Worm (Caenorhabditis elegans) whole organism, young adult: ENCODE results near the gene K07C11.8.

ENCODE experiments used
- F39B2.1 ChIP-seq: fragments of 200-800 bp; sonication (Bioruptor generic); IDR thresholded peaks from 2 replicates; pipeline ENCODE4 v1.3.6; 2022; ENCODE audit warnings: missing genetic modification reagents, missing genetic modification characterization, missing compliant biosample characterization
- F52B5.7 ChIP-seq: sonication (generic microtip); optimal IDR thresholded peaks from 2 replicates; lab custom pipeline; 2016; ENCODE audit warnings: mild to moderate bottlenecking, missing genetic modification characterization, missing compliant biosample characterization
- Y79H2A.3 ChIP-seq: fragments of 200-800 bp; sonication (Bioruptor generic); conservative IDR thresholded peaks from 2 replicates; pipeline ENCODE4 v1.3.6; 2022; ENCODE audit warnings: missing genetic modification reagents, missing genetic modification characterization, missing compliant biosample characterization
- akir-1 ChIP-seq: fragments of 200-800 bp; sonication (Bioruptor generic); optimal IDR thresholded peaks from 2 replicates; lab custom pipeline; 2018; ENCODE audit warnings: mild to moderate bottlenecking, missing genetic modification characterization, moderate library complexity, missing compliant biosample characterization
- dpl-1 ChIP-seq: fragments of 150-350 bp; optimal IDR thresholded peaks from 2 replicates; lab custom pipeline; 2014; ENCODE audit warnings: missing biosample characterization, missing genetic modification reagents, missing genetic modification characterization
- madf-8 ChIP-seq: fragments of 200-800 bp; sonication (Bioruptor generic); conservative IDR thresholded peaks from 2 replicates; pipeline ENCODE4 v1.3.6; 2022; ENCODE audit warnings: missing genetic modification reagents, missing genetic modification characterization, missing compliant biosample characterization
- nfya-1 ChIP-seq: sonication (generic microtip); optimal IDR thresholded peaks from 2 replicates; lab custom pipeline; 2017; ENCODE audit warnings: antibody characterized with exemption, missing compliant biosample characterization, missing genetic modification characterization, borderline replicate concordance; ENCODE audit not compliant: insufficient read depth
- nhr-179 ChIP-seq: sonication (generic microtip); optimal IDR thresholded peaks from 2 replicates; lab custom pipeline; 2016; ENCODE audit warnings: mild to moderate bottlenecking, missing genetic modification characterization, missing compliant biosample characterization
- pha-4 ChIP-seq: fragments of 150-350 bp; sonication (generic microtip); optimal IDR thresholded peaks from 2 replicates; lab custom pipeline; 2014; ENCODE audit warnings: missing biosample characterization, missing genetic modification reagents, missing genetic modification characterization
- snpc-1.3 ChIP-seq: sonication (generic microtip); optimal IDR thresholded peaks from 2 replicates; lab custom pipeline; 2017; ENCODE audit warnings: missing genetic modification characterization, mild to moderate bottlenecking, missing compliant biosample characterization, antibody characterized with exemption, moderate library complexity, missing genotype, missing genetic modification reagents; ENCODE audit not compliant: insufficient read depth
- snpc-4 ChIP-seq, 5 experiments: fragments of 150-350 bp in 1 of 5; sonication (generic microtip) in 4 of 5; optimal IDR thresholded peaks; 2 replicates each; lab custom pipeline; 2014 to 2018; ENCODE audit warnings: missing genetic modification characterization in 5 of 5, missing biosample characterization in 3 of 5, antibody characterized with exemption in 2 of 5, mild to moderate bottlenecking in 2 of 5, missing compliant biosample characterization in 2 of 5, missing genotype in 2 of 5, moderate library complexity in 2 of 5, missing genetic modification reagents in 1 of 5

- TF ChIP-seq madf-8 (no peak), nfya-1 (tag; lab: Kevin White, UChicago) (no peak), snpc-1.3 (no peak), nhr-179 (tag; lab: Kevin White, UChicago) (no peak), F39B2.1 (GFP tag; lab: Robert Waterston, UW) (no peak), dpl-1 (no peak), snpc-4 (GFP tag; optimal IDR thresholded peaks at IDR 0.05; lab: Kevin White, UChicago) (no peak), snpc-4 (tag; optimal IDR thresholded peaks at IDR 0.05; lab: Kevin White, UChicago) (no peak), pha-4 (no peak), akir-1 (no peak), F52B5.7 (tag; lab: Kevin White, UChicago) (no peak), Y79H2A.3 (GFP tag; lab: Robert Waterston, UW) (no peak)
These were observed 10.8 kb downstream of the K07C11.8 start, which contains the start of gene timp-1 for ce11 chrV:8206931-8207330.
